Worm (Caenorhabditis elegans) whole organism, L1 larva: ENCODE results near the gene ragc-1.

ENCODE experiments used
- C04F5.9 ChIP-seq: sonication (generic microtip); optimal IDR thresholded peaks from 2 replicates; lab custom pipeline; 2016; ENCODE audit warnings: missing genetic modification characterization, missing compliant biosample characterization
- C16A3.4 ChIP-seq: fragments of 150-350 bp; optimal IDR thresholded peaks from 2 replicates; lab custom pipeline; 2014; ENCODE audit warnings: missing biosample characterization, missing genetic modification characterization
- alr-1 ChIP-seq: fragments of 200-800 bp; sonication (Bioruptor generic); optimal IDR thresholded peaks from 2 replicates; lab custom pipeline; 2018; ENCODE audit warnings: borderline replicate concordance, mild to moderate bottlenecking, missing genetic modification characterization, missing compliant biosample characterization
- blmp-1 ChIP-seq: fragments of 150-350 bp; optimal IDR thresholded peaks from 2 replicates; lab custom pipeline; 2014; ENCODE audit warnings: missing biosample characterization, missing genetic modification characterization
- ceh-8 ChIP-seq: fragments of 200-800 bp; sonication (Bioruptor generic); optimal IDR thresholded peaks from 2 replicates; lab custom pipeline; 2018; ENCODE audit warnings: mild to moderate bottlenecking, missing genetic modification characterization, moderate library complexity, missing compliant biosample characterization
- ceh-88 ChIP-seq: fragments of 200-800 bp; sonication (Bioruptor generic); IDR thresholded peaks from 2 replicates; pipeline ENCODE4 v1.3.6; 2022; ENCODE audit warnings: missing genetic modification characterization, missing compliant biosample characterization
- dpl-1 ChIP-seq, 3 experiments: fragments of 150-350 bp in 2 of 3; sonication (generic microtip) in 1 of 3; optimal IDR thresholded peaks; 2 replicates each; lab custom pipeline; 2014 to 2017; ENCODE audit warnings: missing biosample characterization in 3 of 3, missing genetic modification characterization in 3 of 3, missing genetic modification reagents in 3 of 3
- efl-1 ChIP-seq, 4 experiments: fragments of 150-350 bp; optimal IDR thresholded peaks in 3 of 4; peaks in 1 of 4; 1 replicate in 1 of 4; 2 replicates in 3 of 4; lab custom pipeline; 2014; ENCODE audit warnings: missing biosample characterization in 2 of 4, missing genetic modification characterization in 2 of 4, missing genetic modification reagents in 2 of 4
- elt-2 ChIP-seq: sonication (generic microtip); optimal IDR thresholded peaks from 2 replicates; lab custom pipeline; 2016; ENCODE audit warnings: missing genetic modification characterization, mild to moderate bottlenecking, inconsistent platforms, missing compliant biosample characterization, missing genetic modification reagents
- elt-3 ChIP-seq, 6 experiments: fragments of 150-350 bp in 1 of 6; sonication (generic microtip); optimal IDR thresholded peaks; 2 replicates each; lab custom pipeline; 2017 to 2018; ENCODE audit warnings: missing biosample characterization in 6 of 6, missing genetic modification characterization in 6 of 6, inconsistent platforms in 1 of 6
- ets-5 ChIP-seq: fragments of 200-800 bp; sonication (Bioruptor generic); IDR thresholded peaks from 2 replicates; pipeline ENCODE4 v1.3.6; 2022; ENCODE audit warnings: missing genetic modification characterization, missing compliant biosample characterization
- hpl-2 ChIP-seq: fragments of 150-350 bp; optimal IDR thresholded peaks from 2 replicates; lab custom pipeline; 2014; ENCODE audit warnings: missing biosample characterization, missing genetic modification reagents, missing genetic modification characterization
- irx-1 ChIP-seq: sonication (generic microtip); optimal IDR thresholded peaks from 2 replicates; lab custom pipeline; 2016; ENCODE audit warnings: missing genetic modification characterization, missing compliant biosample characterization
- jun-1 ChIP-seq: fragments of 150-350 bp; optimal IDR thresholded peaks from 2 replicates; lab custom pipeline; 2014; ENCODE audit warnings: missing biosample characterization, missing genetic modification reagents, missing genetic modification characterization
- lin-14 ChIP-seq: fragments of 200-800 bp; sonication (Bioruptor generic); optimal IDR thresholded peaks from 2 replicates; lab custom pipeline; 2018; ENCODE audit warnings: mild to moderate bottlenecking, missing genetic modification characterization, moderate library complexity, missing compliant biosample characterization
- lin-35 ChIP-seq, 2 experiments: fragments of 150-350 bp; optimal IDR thresholded peaks; 2 replicates each; lab custom pipeline; 2014; ENCODE audit warnings: missing biosample characterization in 2 of 2, missing genetic modification characterization in 2 of 2, missing genetic modification reagents in 2 of 2
- lir-3 ChIP-seq: sonication (generic microtip); optimal IDR thresholded peaks from 2 replicates; lab custom pipeline; 2016; ENCODE audit warnings: mild to moderate bottlenecking, missing genetic modification characterization, moderate library complexity, missing compliant biosample characterization; ENCODE audit not compliant: poor library complexity
- lsy-2 ChIP-seq, 2 experiments: fragments of 150-350 bp; optimal IDR thresholded peaks; 2 replicates each; lab custom pipeline; 2014; ENCODE audit warnings: missing biosample characterization in 2 of 2, missing genetic modification characterization in 2 of 2
- mdl-1 ChIP-seq, 2 experiments: fragments of 150-350 bp; optimal IDR thresholded peaks; 2 replicates each; lab custom pipeline; 2014 to 2017; ENCODE audit warnings: missing biosample characterization in 2 of 2, missing genetic modification characterization in 2 of 2, inconsistent platforms in 1 of 2
- mep-1 ChIP-seq: fragments of 150-350 bp; optimal IDR thresholded peaks from 2 replicates; lab custom pipeline; 2014; ENCODE audit warnings: missing biosample characterization, missing genetic modification characterization
- nhr-19 ChIP-seq: fragments of 200-800 bp; sonication (Bioruptor generic); conservative IDR thresholded peaks from 2 replicates; pipeline ENCODE4 v1.3.6; 2022; ENCODE audit warnings: missing genetic modification characterization, missing compliant biosample characterization
- nhr-20 ChIP-seq: sonication (generic microtip); optimal IDR thresholded peaks from 2 replicates; lab custom pipeline; 2016; ENCODE audit warnings: mild to moderate bottlenecking, missing genetic modification characterization, missing compliant biosample characterization
- nhr-71 ChIP-seq: sonication (generic microtip); optimal IDR thresholded peaks from 2 replicates; lab custom pipeline; 2016; ENCODE audit warnings: mild to moderate bottlenecking, missing genetic modification characterization, moderate library complexity, missing compliant biosample characterization
- nhr-76 ChIP-seq: sonication (generic microtip); optimal IDR thresholded peaks from 2 replicates; lab custom pipeline; 2017; ENCODE audit warnings: missing biosample characterization, missing genetic modification characterization
- nhr-90 ChIP-seq: sonication (generic microtip); optimal IDR thresholded peaks from 2 replicates; lab custom pipeline; 2016; ENCODE audit warnings: mild to moderate bottlenecking, missing genetic modification characterization, missing compliant biosample characterization; ENCODE audit not compliant: poor library complexity
- pqm-1 ChIP-seq: sonication (generic microtip); optimal IDR thresholded peaks from 3 replicates; lab custom pipeline; 2017; ENCODE audit warnings: missing biosample characterization, missing genetic modification characterization
- rnt-1 ChIP-seq: sonication (generic microtip); optimal IDR thresholded peaks from 2 replicates; lab custom pipeline; 2016; ENCODE audit warnings: mild to moderate bottlenecking, missing genetic modification characterization, moderate library complexity, missing compliant biosample characterization
- snu-23 ChIP-seq: sonication (generic microtip); optimal IDR thresholded peaks from 2 replicates; lab custom pipeline; 2016; ENCODE audit warnings: missing genetic modification characterization, missing compliant biosample characterization
- sox-4 ChIP-seq: sonication (generic microtip); optimal IDR thresholded peaks from 2 replicates; lab custom pipeline; 2016; ENCODE audit warnings: missing genetic modification characterization, missing compliant biosample characterization
- swsn-7 ChIP-seq: sonication (generic microtip); optimal IDR thresholded peaks from 2 replicates; lab custom pipeline; 2016; ENCODE audit warnings: missing genetic modification characterization, missing compliant biosample characterization
- tbx-2 ChIP-seq: sonication (generic microtip); optimal IDR thresholded peaks from 2 replicates; lab custom pipeline; 2016; ENCODE audit warnings: missing genetic modification characterization, missing compliant biosample characterization
- unc-130 ChIP-seq: fragments of 150-350 bp; optimal IDR thresholded peaks from 2 replicates; lab custom pipeline; 2017; ENCODE audit warnings: missing biosample characterization, missing genetic modification characterization, inconsistent platforms
- xbp-1 ChIP-seq: sonication (generic microtip); optimal IDR thresholded peaks from 2 replicates; lab custom pipeline; 2016; ENCODE audit warnings: missing genetic modification characterization, missing compliant biosample characterization
- ztf-11 ChIP-seq, 2 experiments: sonication (generic microtip); optimal IDR thresholded peaks; 2 replicates each; lab custom pipeline; 2016 to 2017; ENCODE audit warnings: missing genetic modification characterization in 2 of 2, missing biosample characterization in 1 of 2, missing compliant biosample characterization in 1 of 2
- ztf-4 ChIP-seq: fragments of 150-350 bp; optimal IDR thresholded peaks from 2 replicates; lab custom pipeline; 2014; ENCODE audit warnings: missing biosample characterization, missing genetic modification characterization

The ragc-1 gene

DNA sequence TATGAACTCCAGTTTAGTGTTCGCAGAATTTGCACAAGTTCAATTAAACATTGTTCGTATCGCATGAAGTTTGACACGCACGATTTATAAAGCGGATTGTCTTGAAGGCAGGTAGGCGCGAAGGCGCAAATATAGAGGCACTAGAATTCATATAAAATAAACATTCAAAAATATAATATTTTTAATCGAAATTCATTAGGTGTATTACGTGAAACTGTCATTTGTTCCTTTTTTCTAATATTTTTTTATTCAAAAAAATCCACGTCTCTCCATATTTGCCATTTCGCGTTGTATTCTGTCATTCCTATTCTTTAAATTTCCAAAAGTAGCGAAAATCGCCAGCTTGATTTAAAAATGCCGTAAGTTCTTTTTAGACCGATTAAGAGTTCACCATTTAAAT, 37.1 kb upstream of the ragc-1 start, which contains the start of gene ZK809.1:
TSS of gene ZK809.1 (plus strand) at position 301 of the 400 bp plus-strand sequence.
- no peak for TF ChIP-seq irx-1

ce11 chrIV:11640915-11641314, 36.2 kb upstream of the ragc-1 start, which contains the start of gene ttr-50:
ttr-50 (minus strand) TSS chrIV:11641015.
- TF ChIP-seq pqm-1 (tag; lab: Kevin White, UChicago) = no peak
- TF ChIP-seq alr-1 (tag; lab: Kevin White, UChicago) = no peak
- no peak for TF ChIP-seq ceh-88 (GFP tag; lab: Robert Waterston, UW)
- TF ChIP-seq ets-5 (GFP tag; lab: Robert Waterston, UW) = no peak
- no peak for TF ChIP-seq elt-3 (tag; optimal IDR thresholded peaks at IDR 0.05; lab: Kevin White, UChicago)

DNA sequence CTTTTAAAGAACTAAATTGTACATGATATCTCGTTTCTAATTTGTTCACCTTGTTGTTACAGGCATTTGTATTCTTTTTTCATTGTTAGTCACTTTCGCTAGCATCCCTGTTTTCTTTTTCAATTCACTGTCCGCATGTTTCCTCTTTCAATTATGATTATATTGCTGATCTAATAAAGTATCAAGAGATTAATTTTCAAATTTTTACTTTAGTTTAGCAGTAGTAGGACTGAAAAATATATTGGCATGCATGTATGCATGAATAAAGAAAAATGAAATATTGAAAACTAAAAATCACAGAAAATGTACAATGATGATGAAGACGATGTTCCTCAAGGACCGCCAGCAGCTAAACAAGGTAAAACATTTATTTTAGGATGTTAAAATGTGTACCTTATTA, 33.3 kb upstream of the ragc-1 start, which contains the start of gene rbm-17:
TSS of gene rbm-17 (plus strand) at position 301 of the 400 bp plus-strand sequence.
- TF ChIP-seq jun-1 (tag; lab: Kevin White, UChicago) = no peak
- TF ChIP-seq nhr-71 (tag; lab: Kevin White, UChicago) = peak; percentile 14
- TF ChIP-seq elt-2 (tag; lab: Kevin White, UChicago) = peak; percentile 9
- no peak for TF ChIP-seq lin-35 (GFP tag; optimal IDR thresholded peaks at IDR 0.05; lab: Kevin White, UChicago)
- TF ChIP-seq, all 84 proteins: peak for 2

- no peak for TF ChIP-seq hpl-2 (GFP tag; lab: Kevin White, UChicago)
- TF ChIP-seq rnt-1 (tag; lab: Kevin White, UChicago) = peak; percentile 53
- peak; percentile 66 for TF ChIP-seq ztf-4 (tag; lab: Kevin White, UChicago)
- peak; percentile 22 to 71 for TF ChIP-seq lin-35 (GFP tag; optimal IDR thresholded peaks at IDR 0.05; lab: Kevin White, UChicago)
- TF ChIP-seq tbx-2 (tag; lab: Kevin White, UChicago) = peak; percentile 16
- peak; percentile 89 for TF ChIP-seq nhr-20 (tag; lab: Kevin White, UChicago)
- peak in 2 of 6 experiments; percentile 16 to 67 for TF ChIP-seq elt-3 (tag; optimal IDR thresholded peaks at IDR 0.05; lab: Kevin White, UChicago)
- peak; percentile 70 for TF ChIP-seq lin-14 (GFP tag; lab: Kevin White, UChicago)
- TF ChIP-seq snu-23 (GFP tag; lab: Kevin White, UChicago) = peak; percentile 84
- peak; percentile 54 for TF ChIP-seq lir-3 (tag; lab: Kevin White, UChicago)
- TF ChIP-seq nhr-19 (GFP tag; lab: Robert Waterston, UW) = peak; percentile 77
- peak; percentile 77 for TF ChIP-seq nhr-71 (tag; lab: Kevin White, UChicago)
- peak; percentile 10 for TF ChIP-seq xbp-1 (tag; lab: Kevin White, UChicago)
- TF ChIP-seq C04F5.9 = no peak
- no peak for TF ChIP-seq nhr-76 (tag; lab: Kevin White, UChicago)
- TF ChIP-seq irx-1 = no peak
- peak; percentile 73 for TF ChIP-seq mep-1 (tag; lab: Kevin White, UChicago)
- TF ChIP-seq efl-1 (optimal IDR thresholded peaks at IDR 0.05; lab: Kevin White, UChicago) = peak in 1 of 2 experiments; percentile 33
- peak; percentile 7 to 39 for TF ChIP-seq efl-1 (GFP tag; optimal IDR thresholded peaks at IDR 0.05 in 1 of 2; lab: Kevin White, UChicago)
- TF ChIP-seq ceh-8 (GFP tag; lab: Kevin White, UChicago) = no peak
- peak in 2 of 3 experiments; percentile 15 to 45 for TF ChIP-seq dpl-1 (GFP tag; optimal IDR thresholded peaks at IDR 0.05; lab: Kevin White, UChicago)
- TF ChIP-seq swsn-7 (tag; lab: Kevin White, UChicago) = peak; percentile 6
- peak in 1 of 2 experiments; percentile 91 for TF ChIP-seq mdl-1 (tag; optimal IDR thresholded peaks at IDR 0.05; lab: Kevin White, UChicago)
- TF ChIP-seq blmp-1 (tag; lab: Kevin White, UChicago) = peak; percentile 76
- TF ChIP-seq unc-130 (tag; lab: Kevin White, UChicago) = peak; percentile 54
- no peak for TF ChIP-seq sox-4 (tag; lab: Kevin White, UChicago)
- TF ChIP-seq C16A3.4 (tag; lab: Kevin White, UChicago) = peak; percentile 53
- TF ChIP-seq lsy-2 (tag; optimal IDR thresholded peaks at IDR 0.05; lab: Kevin White, UChicago) = peak; percentile 26 to 65
- TF ChIP-seq nhr-90 (tag; lab: Kevin White, UChicago) = peak; percentile 30
- no peak for TF ChIP-seq ztf-11 (tag; optimal IDR thresholded peaks at IDR 0.05; lab: Kevin White, UChicago)
Observed at ce11 chrIV:11636409-11636723, 31.6 kb upstream of the ragc-1 start, which contains the start of gene F58B3.6. F58B3.6 (plus strand) TSS chrIV:11636648.
